Fruit fly (Drosophila melanogaster) whole organism, embryonic: ENCODE results near the gene CG5043.

Experiments used
- BEAF-32 ChIP-seq: fragments of 200-800 bp; sonication (Bioruptor generic); optimal IDR thresholded peaks from 3 replicates; lab custom pipeline; 2017; ENCODE audit warnings: missing biosample characterization, missing genetic modification characterization, mild to moderate bottlenecking, moderate library complexity, missing genetic modification reagents
- Bgb ChIP-seq: fragments of 200-800 bp; sonication (Bioruptor generic); IDR thresholded peaks from 2 replicates; pipeline ENCODE4 v1.3.6; 2022; ENCODE audit warnings: missing biosample characterization, missing genetic modification characterization; ENCODE audit not compliant: partially characterized antibody
- CG14441 ChIP-seq: fragments of 200-800 bp; sonication (Bioruptor generic); IDR thresholded peaks from 2 replicates; pipeline ENCODE4 v1.3.6; 2022; ENCODE audit warnings: missing biosample characterization, missing genetic modification characterization
- CG17359 ChIP-seq: fragments of 200-800 bp; sonication (Bioruptor generic); optimal IDR thresholded peaks from 3 replicates; lab custom pipeline; 2018; ENCODE audit warnings: missing biosample characterization, mild to moderate bottlenecking, missing genetic modification characterization, moderate library complexity
- CG17361 ChIP-seq: fragments of 200-800 bp; sonication (Bioruptor generic); IDR thresholded peaks from 3 replicates; pipeline ENCODE4 v1.3.6; 2022; ENCODE audit warnings: missing biosample characterization, missing genetic modification characterization
- CG18262 ChIP-seq: fragments of 200-800 bp; optimal IDR thresholded peaks from 3 replicates; lab custom pipeline; 2019; ENCODE audit warnings: missing biosample characterization, mild to moderate bottlenecking, missing genetic modification characterization, moderate library complexity
- CG2120 ChIP-seq: fragments of 200-800 bp; sonication (Bioruptor generic); optimal IDR thresholded peaks from 3 replicates; lab custom pipeline; 2016; ENCODE audit warnings: missing biosample characterization, missing genetic modification characterization
- CG3065 ChIP-seq: fragments of 200-800 bp; sonication (Bioruptor generic); optimal IDR thresholded peaks from 2 replicates; lab custom pipeline; 2016; ENCODE audit warnings: missing biosample characterization, missing genetic modification characterization
- CG4360 ChIP-seq: fragments of 200-800 bp; sonication (Bioruptor generic); IDR thresholded peaks from 2 replicates; pipeline ENCODE4 v1.3.6; 2022; ENCODE audit warnings: missing biosample characterization, missing genetic modification characterization
- CG4617 ChIP-seq: fragments of 200-800 bp; sonication (Bioruptor generic); optimal IDR thresholded peaks from 3 replicates; lab custom pipeline; 2016; ENCODE audit warnings: missing biosample characterization, missing genetic modification characterization, borderline replicate concordance
- CG5245 ChIP-seq: fragments of 200-800 bp; sonication (Bioruptor generic); optimal IDR thresholded peaks from 3 replicates; lab custom pipeline; 2016; ENCODE audit warnings: missing biosample characterization, missing genetic modification characterization
- CG6791 ChIP-seq: fragments of 200-800 bp; sonication (Bioruptor generic); IDR thresholded peaks from 3 replicates; pipeline ENCODE4 v1.3.6; 2022; ENCODE audit warnings: missing biosample characterization, missing genetic modification characterization; ENCODE audit not compliant: partially characterized antibody
- CG8924 ChIP-seq: fragments of 200-800 bp; optimal IDR thresholded peaks from 3 replicates; lab custom pipeline; 2019; ENCODE audit warnings: missing biosample characterization, mild to moderate bottlenecking, missing genetic modification characterization, moderate library complexity
- CG8944 ChIP-seq: fragments of 200-800 bp; sonication (Bioruptor generic); optimal IDR thresholded peaks from 3 replicates; lab custom pipeline; 2016; ENCODE audit warnings: missing biosample characterization, missing genetic modification characterization
- CG9932 ChIP-seq: fragments of 200-800 bp; sonication (Bioruptor generic); IDR thresholded peaks from 2 replicates; pipeline ENCODE4 v1.3.6; 2022; ENCODE audit warnings: missing biosample characterization, missing genetic modification characterization
- Dbx ChIP-seq: fragments of 200-800 bp; sonication (Bioruptor generic); IDR thresholded peaks from 3 replicates; pipeline ENCODE4 v1.3.6; 2022; ENCODE audit warnings: missing biosample characterization, missing genetic modification characterization
- Dp ChIP-seq: fragments of 200-800 bp; sonication (Bioruptor generic); optimal IDR thresholded peaks from 2 replicates; lab custom pipeline; 2018; ENCODE audit warnings: missing biosample characterization, mild to moderate bottlenecking, missing genetic modification characterization, moderate library complexity
- Drgx ChIP-seq: fragments of 200-800 bp; sonication (Bioruptor generic); IDR thresholded peaks from 2 replicates; pipeline ENCODE4 v1.3.6; 2022; ENCODE audit warnings: missing biosample characterization, missing genetic modification characterization
- Fer2 ChIP-seq: fragments of 200-800 bp; sonication (Bioruptor generic); optimal IDR thresholded peaks from 2 replicates; lab custom pipeline; 2018; ENCODE audit warnings: missing biosample characterization, mild to moderate bottlenecking, missing genetic modification characterization, moderate library complexity
- Fer3 ChIP-seq: fragments of 200-800 bp; sonication (Bioruptor generic); optimal IDR thresholded peaks from 2 replicates; lab custom pipeline; 2018; ENCODE audit warnings: missing biosample characterization, mild to moderate bottlenecking, missing genetic modification characterization, moderate library complexity
- Hr3 ChIP-seq: fragments of 200-800 bp; sonication (Bioruptor generic); optimal IDR thresholded peaks from 3 replicates; lab custom pipeline; 2016; ENCODE audit warnings: missing biosample characterization, missing genetic modification characterization
- Hsf ChIP-seq: fragments of 200-800 bp; sonication (Bioruptor generic); optimal IDR thresholded peaks from 3 replicates; lab custom pipeline; 2016; ENCODE audit warnings: missing biosample characterization, missing genetic modification characterization
- Lhr ChIP-seq: fragments of 200-800 bp; sonication (Bioruptor generic); optimal IDR thresholded peaks from 3 replicates; lab custom pipeline; 2017; ENCODE audit warnings: mild to moderate bottlenecking, missing biosample characterization, missing genetic modification reagents, missing genetic modification characterization
- Mrtf ChIP-seq: fragments of 200-800 bp; sonication (Bioruptor generic); IDR thresholded peaks from 3 replicates; pipeline ENCODE4 v1.3.6; 2022; ENCODE audit warnings: missing biosample characterization, missing genetic modification characterization
- Rfx ChIP-seq: fragments of 200-800 bp; sonication (Bioruptor generic); IDR thresholded peaks from 2 replicates; pipeline ENCODE4 v1.3.6; 2022; ENCODE audit warnings: missing biosample characterization, missing genetic modification characterization
- Sin3A ChIP-seq: fragments of >200 bp; optimal IDR thresholded peaks from 2 replicates; lab custom pipeline; 2018
- Trl ChIP-seq, 3 experiments: fragments of >200 bp in 2 of 3; fragments of 200-800 bp in 1 of 3; sonication (Bioruptor generic) in 1 of 3; optimal IDR thresholded peaks; 2 replicates in 1 of 3; 3 replicates in 2 of 3; lab custom pipeline; 2016 to 2017; ENCODE audit warnings: missing biosample characterization in 1 of 3, missing genetic modification characterization in 1 of 3
- ac ChIP-seq: fragments of 200-800 bp; sonication (Bioruptor generic); optimal IDR thresholded peaks from 3 replicates; lab custom pipeline; 2017; ENCODE audit warnings: missing biosample characterization, mild to moderate bottlenecking, missing genetic modification characterization
- ara ChIP-seq: fragments of 200-800 bp; sonication (Bioruptor generic); IDR thresholded peaks from 2 replicates; pipeline ENCODE4 v1.3.6; 2022; ENCODE audit warnings: missing biosample characterization, missing genetic modification characterization
- cg ChIP-seq: fragments of 200-800 bp; sonication (Bioruptor generic); optimal IDR thresholded peaks from 3 replicates; lab custom pipeline; 2019; ENCODE audit warnings: missing biosample characterization, mild to moderate bottlenecking, missing genetic modification characterization, moderate library complexity
- exex ChIP-seq: fragments of 200-800 bp; sonication (Bioruptor generic); optimal IDR thresholded peaks from 4 replicates; lab custom pipeline; 2018; ENCODE audit warnings: missing biosample characterization, mild to moderate bottlenecking, missing genetic modification characterization, moderate library complexity
- gfzf ChIP-seq: fragments of 200-800 bp; sonication (Bioruptor generic); optimal IDR thresholded peaks from 2 replicates; lab custom pipeline; 2016; ENCODE audit warnings: missing biosample characterization, mild to moderate bottlenecking, missing genetic modification characterization, moderate library complexity
- grn ChIP-seq: fragments of 200-800 bp; sonication (Bioruptor generic); optimal IDR thresholded peaks from 3 replicates; lab custom pipeline; 2017; ENCODE audit warnings: missing biosample characterization, missing genetic modification characterization
- jigr1 ChIP-seq: fragments of 200-800 bp; sonication (Bioruptor generic); IDR thresholded peaks from 3 replicates; pipeline ENCODE4 v1.3.6; 2022; ENCODE audit warnings: missing biosample characterization, missing genetic modification characterization
- jumu ChIP-seq: fragments of 200-800 bp; sonication (Bioruptor generic); optimal IDR thresholded peaks from 3 replicates; lab custom pipeline; 2016; ENCODE audit warnings: missing biosample characterization, missing genetic modification characterization
- knrl ChIP-seq: fragments of 200-800 bp; sonication (Bioruptor generic); IDR thresholded peaks from 3 replicates; pipeline ENCODE4 v1.3.6; 2022; ENCODE audit warnings: missing biosample characterization, missing genetic modification characterization; ENCODE audit not compliant: partially characterized antibody
- luna ChIP-seq: fragments of 200-800 bp; sonication (Bioruptor generic); optimal IDR thresholded peaks from 2 replicates; lab custom pipeline; 2016; ENCODE audit warnings: missing biosample characterization, missing genetic modification characterization
- nerfin-1 ChIP-seq: fragments of 200-800 bp; sonication (Bioruptor generic); optimal IDR thresholded peaks from 3 replicates; lab custom pipeline; 2019; ENCODE audit warnings: missing biosample characterization, mild to moderate bottlenecking, missing genetic modification characterization, moderate library complexity
- nmo ChIP-seq: fragments of 200-800 bp; sonication (Bioruptor generic); optimal IDR thresholded peaks from 2 replicates; lab custom pipeline; 2018; ENCODE audit warnings: missing biosample characterization, mild to moderate bottlenecking, missing genetic modification characterization, moderate library complexity
- pho ChIP-seq: fragments of 200-800 bp; sonication (Bioruptor generic); optimal IDR thresholded peaks from 2 replicates; lab custom pipeline; 2016; ENCODE audit warnings: missing biosample characterization, missing genetic modification characterization
- phol ChIP-seq: fragments of 200-800 bp; sonication (Bioruptor generic); optimal IDR thresholded peaks from 3 replicates; lab custom pipeline; 2018; ENCODE audit warnings: missing biosample characterization, mild to moderate bottlenecking, missing genetic modification characterization, moderate library complexity
- pzg ChIP-seq: fragments of 200-800 bp; sonication (Bioruptor generic); optimal IDR thresholded peaks from 3 replicates; lab custom pipeline; 2018; ENCODE audit warnings: missing biosample characterization, mild to moderate bottlenecking, missing genetic modification characterization, moderate library complexity
- rib ChIP-seq: fragments of 200-800 bp; sonication (Bioruptor generic); IDR thresholded peaks from 2 replicates; pipeline ENCODE4 v1.3.6; 2022; ENCODE audit warnings: missing biosample characterization, missing genetic modification characterization
- slbo ChIP-seq: fragments of 200-800 bp; sonication (Bioruptor generic); IDR thresholded peaks from 2 replicates; pipeline ENCODE4 v1.3.6; 2022; ENCODE audit warnings: missing biosample characterization, missing genetic modification characterization
- sob ChIP-seq: fragments of 200-800 bp; sonication (Bioruptor generic); IDR thresholded peaks from 2 replicates; pipeline ENCODE4 v1.3.6; 2022; ENCODE audit warnings: missing biosample characterization, missing genetic modification characterization
- stwl ChIP-seq: fragments of 200-800 bp; sonication (Bioruptor generic); optimal IDR thresholded peaks from 3 replicates; lab custom pipeline; 2018; ENCODE audit warnings: missing biosample characterization, mild to moderate bottlenecking, missing genetic modification characterization, moderate library complexity
- vnd ChIP-seq: fragments of 200-800 bp; sonication (Bioruptor generic); IDR thresholded peaks from 3 replicates; pipeline ENCODE4 v1.3.6; 2022; ENCODE audit warnings: missing biosample characterization, missing genetic modification characterization; ENCODE audit not compliant: partially characterized antibody
- zen2 ChIP-seq: fragments of 200-800 bp; sonication (Bioruptor generic); IDR thresholded peaks from 3 replicates; pipeline ENCODE4 v1.3.6; 2022; ENCODE audit warnings: missing biosample characterization, missing genetic modification characterization; ENCODE audit not compliant: partially characterized antibody

The CG5043 gene

DNA sequence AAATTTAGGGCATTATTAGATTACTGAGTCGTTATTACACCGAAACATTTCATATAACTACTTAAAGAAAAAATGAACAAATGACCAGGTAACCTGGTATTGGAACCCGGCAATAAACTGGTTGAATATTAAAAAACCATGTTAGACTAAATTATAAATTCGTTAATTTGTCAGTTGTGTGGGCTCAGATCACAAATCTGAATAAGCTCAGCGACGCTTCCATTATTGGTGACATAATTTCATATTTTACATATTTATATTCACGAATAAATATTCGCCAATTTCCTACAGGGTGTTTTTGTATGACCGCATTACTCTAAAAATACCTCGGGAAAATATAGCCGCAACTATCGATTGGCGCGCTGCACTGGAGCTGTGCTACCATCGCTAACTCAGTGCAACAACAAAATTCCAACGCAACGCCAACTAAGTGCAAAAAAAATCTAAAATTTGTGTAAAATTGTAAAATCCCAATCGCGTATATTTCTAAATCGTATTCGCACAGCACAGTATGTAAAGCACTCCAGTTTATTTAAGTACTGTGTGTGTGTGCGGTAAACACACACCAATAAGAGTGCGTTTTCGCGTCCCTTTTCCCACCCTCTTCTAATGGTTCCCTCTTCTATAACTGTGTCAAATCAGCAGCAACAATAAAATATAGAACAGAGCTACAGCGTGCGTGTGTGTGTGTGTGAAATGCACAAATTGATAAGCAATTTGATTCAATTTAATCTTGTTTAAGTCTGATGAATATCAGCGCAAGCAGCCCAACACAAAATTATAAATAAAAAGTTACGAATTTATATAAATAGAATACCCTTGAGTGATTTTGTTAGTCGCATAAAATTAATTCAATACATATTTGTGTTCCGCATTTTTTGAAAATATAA, 49.1 kb upstream of the CG5043 start, which contains the start of gene CLIP-190 (continued):
- TF ChIP-seq slbo (GFP tag; lab: Robert Waterston, UW) (peak; percentile 59), jumu (GFP tag; lab: Kevin White, UChicago) (peak; percentile 3), nmo (GFP tag; lab: Kevin White, UChicago) (peak; percentile 58), jigr1 (GFP tag; lab: Robert Waterston, UW) (no peak), vnd (peak; percentile 39; the same call in 2 of the 3 replicates), Rfx (peak; percentile 66), Fer3 (tag; lab: Kevin White, UChicago) (no peak), CG5245 (GFP tag; lab: Kevin White, UChicago) (no peak), zen2 (GFP tag; lab: Robert Waterston, UW) (peak; percentile 10; the same call in 1 of the 3 replicates), Trl (optimal IDR thresholded peaks at IDR 0.05; lab: Kevin White, UChicago) (no peak), Trl (GFP tag; optimal IDR thresholded peaks at IDR 0.05; lab: Kevin White, UChicago) (peak; percentile 9), nerfin-1 (tag; lab: Kevin White, UChicago) (peak; percentile 93), ara (no peak), pho (GFP tag; lab: Kevin White, UChicago) (peak; percentile 30), CG4360 (GFP tag; lab: Robert Waterston, UW) (peak; percentile 74), Mrtf (GFP tag; lab: Robert Waterston, UW) (no peak), knrl (GFP tag; lab: Robert Waterston, UW) (peak; percentile 70), cg (GFP tag; lab: Kevin White, UChicago) (peak; percentile 62), CG17359 (tag; lab: Kevin White, UChicago) (no peak), Lhr (GFP tag; lab: Kevin White, UChicago) (no peak), sob (GFP tag; lab: Robert Waterston, UW) (0 out of 2 replicates have a peak, but pooled peaks have one; percentile 17), BEAF-32 (GFP tag; lab: Kevin White, UChicago) (peak; percentile 85), CG17361 (GFP tag; lab: Robert Waterston, UW) (0 out of 3 replicates have a peak, but pooled peaks have one; percentile 13), CG14441 (no peak), CG4617 (GFP tag; lab: Kevin White, UChicago) (peak; percentile 71), stwl (tag; lab: Kevin White, UChicago) (peak; percentile 31), CG2120 (peak; percentile 49), pzg (GFP tag; lab: Kevin White, UChicago) (peak; percentile 68), CG3065 (peak; percentile 29), Hsf (GFP tag; lab: Kevin White, UChicago) (peak; percentile 25), rib (GFP tag; lab: Robert Waterston, UW) (0 out of 2 replicates have a peak, but pooled peaks have one; percentile 32), Drgx (GFP tag; lab: Robert Waterston, UW) (no peak), CG8924 (tag; lab: Kevin White, UChicago) (peak; percentile 21), Hr3 (no peak), Dp (GFP tag; lab: Kevin White, UChicago) (peak; percentile 58), CG6791 (GFP tag; lab: Robert Waterston, UW) (peak; percentile 85), grn (GFP tag; lab: Kevin White, UChicago) (peak; percentile 14), Bgb (GFP tag; lab: Robert Waterston, UW) (peak; percentile 81), CG9932 (GFP tag; lab: Robert Waterston, UW) (peak; percentile 68), CG8944 (GFP tag; lab: Kevin White, UChicago) (peak; percentile 25), Fer2 (no peak), CG18262 (tag; lab: Kevin White, UChicago) (peak; percentile 100), phol (tag; lab: Kevin White, UChicago) (peak; percentile 11), gfzf (GFP tag; lab: Kevin White, UChicago) (peak; percentile 83), exex (tag; lab: Kevin White, UChicago) (no peak), luna (no peak), Dbx (GFP tag; lab: Robert Waterston, UW) (0 out of 3 replicates have a peak, but pooled peaks have one; percentile 21), Sin3A (peak; percentile 27), ac (GFP tag; lab: Kevin White, UChicago) (no peak)
